Worm (Caenorhabditis elegans) whole organism, young adult: ENCODE data around the gene hmg-1.2.

Experiments
- F22D6.2 ChIP-seq: sonication (generic microtip); optimal IDR thresholded peaks from 2 replicates; lab custom pipeline; 2016; ENCODE audit warnings: mild to moderate bottlenecking, missing genetic modification characterization, missing compliant biosample characterization
- F23B12.7 ChIP-seq: sonication (generic microtip); optimal IDR thresholded peaks from 2 replicates; lab custom pipeline; 2017; ENCODE audit warnings: missing genetic modification characterization, mild to moderate bottlenecking, missing compliant biosample characterization, antibody characterized with exemption, moderate library complexity; ENCODE audit not compliant: insufficient read depth
- F33H1.4 ChIP-seq: fragments of 200-800 bp; sonication (Bioruptor generic); IDR thresholded peaks from 2 replicates; pipeline ENCODE4 v1.3.6; 2022; ENCODE audit warnings: missing genetic modification reagents, missing genetic modification characterization, missing compliant biosample characterization
- F39B2.1 ChIP-seq: fragments of 200-800 bp; sonication (Bioruptor generic); IDR thresholded peaks from 2 replicates; pipeline ENCODE4 v1.3.6; 2022; ENCODE audit warnings: missing genetic modification reagents, missing genetic modification characterization, missing compliant biosample characterization
- F49E8.2 ChIP-seq: sonication (generic microtip); optimal IDR thresholded peaks from 3 replicates; lab custom pipeline; 2017; ENCODE audit warnings: missing genetic modification characterization, mild to moderate bottlenecking, missing compliant biosample characterization, antibody characterized with exemption, moderate library complexity; ENCODE audit not compliant: insufficient read depth
- K11D2.4 ChIP-seq: fragments of 200-800 bp; sonication (Bioruptor generic); IDR thresholded peaks from 2 replicates; pipeline ENCODE4 v1.3.6; 2022; ENCODE audit warnings: missing genetic modification reagents, missing genetic modification characterization, missing compliant biosample characterization
- K12H6.12 ChIP-seq: fragments of 200-800 bp; sonication (Bioruptor generic); optimal IDR thresholded peaks from 2 replicates; lab custom pipeline; 2018; ENCODE audit warnings: mild to moderate bottlenecking, missing genetic modification characterization, missing compliant biosample characterization
- Y53F4B.3 ChIP-seq: fragments of 200-800 bp; sonication (Bioruptor generic); IDR thresholded peaks from 2 replicates; pipeline ENCODE4 v1.3.6; 2022; ENCODE audit warnings: missing genetic modification reagents, missing genetic modification characterization, missing compliant biosample characterization
- ZK185.1 ChIP-seq: sonication (generic microtip); optimal IDR thresholded peaks from 2 replicates; lab custom pipeline; 2016; ENCODE audit warnings: mild to moderate bottlenecking, missing genetic modification characterization, missing compliant biosample characterization; ENCODE audit not compliant: poor library complexity, severe bottlenecking
- atf-7 ChIP-seq: sonication (generic microtip); optimal IDR thresholded peaks from 2 replicates; lab custom pipeline; 2017; ENCODE audit warnings: mild to moderate bottlenecking, missing genetic modification characterization, missing compliant biosample characterization
- athp-1 ChIP-seq: sonication (generic microtip); optimal IDR thresholded peaks from 2 replicates; lab custom pipeline; 2017; ENCODE audit warnings: mild to moderate bottlenecking, missing genetic modification characterization, missing compliant biosample characterization
- attf-6 ChIP-seq: fragments of 200-800 bp; sonication (Bioruptor generic); IDR thresholded peaks from 2 replicates; pipeline ENCODE4 v1.3.6; 2022; ENCODE audit warnings: missing genetic modification reagents, missing genetic modification characterization, missing compliant biosample characterization
- bed-1 ChIP-seq: fragments of 200-800 bp; sonication (Bioruptor generic); IDR thresholded peaks from 2 replicates; pipeline ENCODE4 v1.3.6; 2022; ENCODE audit warnings: missing genetic modification reagents, missing genetic modification characterization, missing compliant biosample characterization
- ccch-3 ChIP-seq: fragments of 200-800 bp; sonication (Bioruptor generic); optimal IDR thresholded peaks from 2 replicates; lab custom pipeline; 2018; ENCODE audit warnings: mild to moderate bottlenecking, missing genetic modification characterization, missing compliant biosample characterization
- dpl-1 ChIP-seq: fragments of 150-350 bp; optimal IDR thresholded peaks from 2 replicates; lab custom pipeline; 2014; ENCODE audit warnings: missing biosample characterization, missing genetic modification reagents, missing genetic modification characterization
- egrh-3 ChIP-seq: fragments of 200-800 bp; sonication (Bioruptor generic); IDR thresholded peaks from 2 replicates; pipeline ENCODE4 v1.3.6; 2022; ENCODE audit warnings: missing genetic modification reagents, missing genetic modification characterization, missing compliant biosample characterization
- gei-17 ChIP-seq: fragments of 200-800 bp; sonication (Bioruptor generic); optimal IDR thresholded peaks from 2 replicates; lab custom pipeline; 2018; ENCODE audit warnings: mild to moderate bottlenecking, missing genetic modification characterization, missing compliant biosample characterization
- hlh-12 ChIP-seq: sonication (generic microtip); optimal IDR thresholded peaks from 2 replicates; lab custom pipeline; 2016; ENCODE audit warnings: missing genetic modification characterization, missing compliant biosample characterization
- hlh-26 ChIP-seq: fragments of 200-800 bp; sonication (Bioruptor generic); conservative IDR thresholded peaks from 2 replicates; pipeline ENCODE4 v1.3.6; 2022; ENCODE audit warnings: missing genetic modification reagents, missing genetic modification characterization, missing compliant biosample characterization
- hmg-1.2 ChIP-seq: fragments of 200-800 bp; sonication (Bioruptor generic); IDR thresholded peaks from 2 replicates; pipeline ENCODE4 v1.3.6; 2022; ENCODE audit warnings: missing genetic modification reagents, missing genetic modification characterization, missing compliant biosample characterization
- lin-35 ChIP-seq, 3 experiments: fragments of 150-350 bp in 2 of 3; sonication (generic microtip) in 1 of 3; optimal IDR thresholded peaks; 2 replicates each; lab custom pipeline; 2014 to 2018; ENCODE audit warnings: missing biosample characterization in 3 of 3, missing genetic modification characterization in 3 of 3, missing genetic modification reagents in 3 of 3
- lir-1 ChIP-seq: fragments of 200-800 bp; sonication (Bioruptor generic); conservative IDR thresholded peaks from 2 replicates; pipeline ENCODE4 v1.3.6; 2022; ENCODE audit warnings: missing genetic modification reagents, missing genetic modification characterization, missing compliant biosample characterization
- lsy-27 ChIP-seq: sonication (generic microtip); optimal IDR thresholded peaks from 2 replicates; lab custom pipeline; 2017; ENCODE audit warnings: missing genetic modification characterization, mild to moderate bottlenecking, missing compliant biosample characterization, antibody characterized with exemption, missing genotype, borderline replicate concordance; ENCODE audit not compliant: insufficient read depth
- madf-10 ChIP-seq: sonication (generic microtip); optimal IDR thresholded peaks from 2 replicates; lab custom pipeline; 2016; ENCODE audit warnings: mild to moderate bottlenecking, missing genetic modification characterization, missing compliant biosample characterization
- madf-6 ChIP-seq: fragments of 200-800 bp; sonication (Bioruptor generic); IDR thresholded peaks from 2 replicates; pipeline ENCODE4 v1.3.6; 2022; ENCODE audit warnings: missing genetic modification reagents, missing genetic modification characterization, missing compliant biosample characterization
- madf-8 ChIP-seq: fragments of 200-800 bp; sonication (Bioruptor generic); conservative IDR thresholded peaks from 2 replicates; pipeline ENCODE4 v1.3.6; 2022; ENCODE audit warnings: missing genetic modification reagents, missing genetic modification characterization, missing compliant biosample characterization
- mes-4 ChIP-seq: sonication (generic microtip); optimal IDR thresholded peaks from 2 replicates; lab custom pipeline; 2016; ENCODE audit warnings: missing genotype, missing genetic modification characterization, missing compliant biosample characterization
- nfya-1 ChIP-seq: sonication (generic microtip); optimal IDR thresholded peaks from 2 replicates; lab custom pipeline; 2017; ENCODE audit warnings: antibody characterized with exemption, missing compliant biosample characterization, missing genetic modification characterization, borderline replicate concordance; ENCODE audit not compliant: insufficient read depth
- nfya-2 ChIP-seq: fragments of 200-800 bp; sonication (Bioruptor generic); IDR thresholded peaks from 2 replicates; pipeline ENCODE4 v1.3.6; 2022; ENCODE audit warnings: missing genetic modification reagents, missing genetic modification characterization, missing compliant biosample characterization
- nhr-179 ChIP-seq: sonication (generic microtip); optimal IDR thresholded peaks from 2 replicates; lab custom pipeline; 2016; ENCODE audit warnings: mild to moderate bottlenecking, missing genetic modification characterization, missing compliant biosample characterization
- nhr-80 ChIP-seq: sonication (generic microtip); optimal IDR thresholded peaks from 2 replicates; lab custom pipeline; 2016; ENCODE audit warnings: missing genetic modification characterization, missing compliant biosample characterization
- pha-4 ChIP-seq: fragments of 150-350 bp; sonication (generic microtip); optimal IDR thresholded peaks from 2 replicates; lab custom pipeline; 2014; ENCODE audit warnings: missing biosample characterization, missing genetic modification reagents, missing genetic modification characterization
- sdz-38 ChIP-seq: sonication (generic microtip); optimal IDR thresholded peaks from 2 replicates; lab custom pipeline; 2016; ENCODE audit warnings: missing genotype, missing genetic modification characterization, missing compliant biosample characterization
- snpc-1.1 ChIP-seq: sonication (generic microtip); optimal IDR thresholded peaks from 2 replicates; lab custom pipeline; 2017; ENCODE audit warnings: missing genetic modification characterization, mild to moderate bottlenecking, missing compliant biosample characterization, antibody characterized with exemption, moderate library complexity, missing genotype, missing genetic modification reagents; ENCODE audit not compliant: insufficient read depth
- somi-1 ChIP-seq: fragments of 200-800 bp; sonication (Bioruptor generic); optimal IDR thresholded peaks from 2 replicates; lab custom pipeline; 2018; ENCODE audit warnings: mild to moderate bottlenecking, missing genetic modification characterization, missing compliant biosample characterization
- xnd-1 ChIP-seq: sonication (generic microtip); optimal IDR thresholded peaks from 2 replicates; lab custom pipeline; 2016; ENCODE audit warnings: missing genotype, missing genetic modification reagents, missing genetic modification characterization, missing compliant biosample characterization
- ztf-25 ChIP-seq: fragments of 200-800 bp; sonication (Bioruptor generic); IDR thresholded peaks from 2 replicates; pipeline ENCODE4 v1.3.6; 2022; ENCODE audit warnings: missing genetic modification reagents, missing genetic modification characterization, missing compliant biosample characterization
- ztf-28 ChIP-seq: fragments of 200-800 bp; sonication (Bioruptor generic); IDR thresholded peaks from 2 replicates; pipeline ENCODE4 v1.3.6; 2022; ENCODE audit warnings: missing genetic modification reagents, missing genetic modification characterization, missing compliant biosample characterization
- ztf-3 ChIP-seq: fragments of 200-800 bp; sonication (Bioruptor generic); optimal IDR thresholded peaks from 2 replicates; lab custom pipeline; 2018; ENCODE audit warnings: mild to moderate bottlenecking, missing genetic modification characterization, missing compliant biosample characterization
- ztf-6 ChIP-seq: fragments of 200-800 bp; sonication (Bioruptor generic); IDR thresholded peaks from 2 replicates; pipeline ENCODE4 v1.3.6; 2022; ENCODE audit warnings: missing genetic modification reagents, missing genetic modification characterization, missing compliant biosample characterization

Gene hmg-1.2

ce11 chrIII:6231880-6232279 lies 48.3 kb upstream of the hmg-1.2 start:
- TF ChIP-seq xnd-1 (tag; lab: Kevin White, UChicago) (no peak), hmg-1.2 (peak; percentile 68; the same call in 1 of the 2 replicates), hlh-26 (GFP tag; lab: Robert Waterston, UW) (no peak), nhr-80 (tag; lab: Kevin White, UChicago) (peak; percentile 68)

- no peak for TF ChIP-seq ztf-3 (GFP tag; lab: Kevin White, UChicago)
- TF ChIP-seq K12H6.12, result no peak
- no peak for TF ChIP-seq attf-6 (GFP tag; lab: Robert Waterston, UW)
- no peak for TF ChIP-seq athp-1 (tag; lab: Kevin White, UChicago)
Observed at ce11 chrIII:6236649-6237048, 43.5 kb upstream of the hmg-1.2 start, which contains the start of gene T12A2.21. TSS of gene T12A2.21 (minus strand) at chrIII:6236749.

ce11 chrIII:6240528-6240927 lies 39.7 kb upstream of the hmg-1.2 start, which contains the start of gene T12A2.3:
TSS of gene T12A2.3 (plus strand) at chrIII:6240828.
- TF ChIP-seq lin-35 (GFP tag; optimal IDR thresholded peaks at IDR 0.05; lab: Kevin White, UChicago) (no peak), mes-4 (tag; lab: Kevin White, UChicago) (no peak), F39B2.1 (GFP tag; lab: Robert Waterston, UW) (no peak)

- TF ChIP-seq sdz-38 (tag; lab: Kevin White, UChicago) (no peak), pha-4 (tag; lab: Kevin White, UChicago) (no peak), egrh-3 (no peak), ztf-6 (GFP tag; lab: Robert Waterston, UW) (no peak), madf-8 (no peak), K12H6.12 (no peak), F49E8.2 (tag; lab: Kevin White, UChicago) (no peak), somi-1 (GFP tag; lab: Kevin White, UChicago) (no peak), hlh-26 (GFP tag; lab: Robert Waterston, UW) (no peak), dpl-1 (no peak), gei-17 (GFP tag; lab: Kevin White, UChicago) (no peak), ZK185.1 (tag; lab: Kevin White, UChicago) (no peak), ztf-28 (GFP tag; lab: Robert Waterston, UW) (no peak), madf-6 (GFP tag; lab: Robert Waterston, UW) (no peak; the same call in 1 of the 2 replicates), ztf-25 (GFP tag; lab: Robert Waterston, UW) (no peak), F23B12.7 (tag; lab: Kevin White, UChicago) (no peak), F33H1.4 (GFP tag; lab: Robert Waterston, UW) (no peak), madf-10 (no peak), hmg-1.2 (no peak), bed-1 (GFP tag; lab: Robert Waterston, UW) (no peak)
Observed at ce11 chrIII:6245728-6246127, 34.5 kb upstream of the hmg-1.2 start, which contains the start of gene bcas-2. TSS of gene bcas-2 (minus strand) at chrIII:6245828.

- no peak for TF ChIP-seq mes-4 (tag; lab: Kevin White, UChicago)
- no peak for TF ChIP-seq ccch-3 (GFP tag; lab: Kevin White, UChicago)
- no peak for TF ChIP-seq Y53F4B.3 (GFP tag; lab: Robert Waterston, UW)
- no peak for TF ChIP-seq atf-7 (tag; lab: Kevin White, UChicago)
- no peak for TF ChIP-seq lir-1 (GFP tag; lab: Robert Waterston, UW)
- no peak for TF ChIP-seq lsy-27 (tag; lab: Kevin White, UChicago)
- no peak for TF ChIP-seq nfya-2 (GFP tag; lab: Robert Waterston, UW)
- TF ChIP-seq attf-6 (GFP tag; lab: Robert Waterston, UW), result no peak
- no peak for TF ChIP-seq athp-1 (tag; lab: Kevin White, UChicago)
- TF ChIP-seq nfya-1 (tag; lab: Kevin White, UChicago), result no peak
- TF ChIP-seq K11D2.4 (GFP tag; lab: Robert Waterston, UW), result no peak
- TF ChIP-seq hmg-1.2, result peak; percentile 27; the same call in 1 of the 2 replicates
- no peak for TF ChIP-seq F22D6.2 (tag; lab: Kevin White, UChicago)
- no peak for TF ChIP-seq snpc-1.1 (tag; lab: Kevin White, UChicago)
- TF ChIP-seq nhr-179 (tag; lab: Kevin White, UChicago), result no peak
- TF ChIP-seq hlh-12, result no peak
Observed at ce11 chrIII:6248064-6248687, 32.0 kb upstream of the hmg-1.2 start, which contains the start of the genes gen-1 and stt-3. TSS of gene gen-1 (minus strand) at chrIII:6248158. TSS of gene stt-3 (plus strand) at chrIII:6248637.
